Fruit fly (Drosophila melanogaster) whole organism, embryonic: Measurements from ENCODE around the gene Pstk.

Experiments used
- CG12391 ChIP-seq: fragments of 200-800 bp; sonication (Bioruptor generic); optimal IDR thresholded peaks from 3 replicates; lab custom pipeline; 2018; ENCODE audit warnings: missing biosample characterization, mild to moderate bottlenecking, missing genetic modification characterization, moderate library complexity
- CG1529 ChIP-seq: fragments of 200-800 bp; sonication (Bioruptor generic); optimal IDR thresholded peaks from 3 replicates; lab custom pipeline; 2018; ENCODE audit warnings: missing biosample characterization, missing genetic modification characterization
- CG16815 ChIP-seq: fragments of 200-800 bp; sonication (Bioruptor generic); optimal IDR thresholded peaks from 3 replicates; lab custom pipeline; 2017; ENCODE audit warnings: missing biosample characterization, mild to moderate bottlenecking, missing genetic modification characterization
- CG2129 ChIP-seq: fragments of 200-800 bp; sonication (Bioruptor generic); IDR thresholded peaks from 2 replicates; pipeline ENCODE4 v1.3.6; 2022; ENCODE audit warnings: missing biosample characterization, missing genetic modification characterization; ENCODE audit not compliant: partially characterized antibody
- CG2712 ChIP-seq: fragments of 200-800 bp; optimal IDR thresholded peaks from 3 replicates; lab custom pipeline; 2019; ENCODE audit warnings: missing biosample characterization, mild to moderate bottlenecking, missing genetic modification characterization, moderate library complexity
- CG2889 ChIP-seq: fragments of 200-800 bp; sonication (Bioruptor generic); IDR thresholded peaks from 3 replicates; pipeline ENCODE4 v1.3.6; 2022; ENCODE audit warnings: missing biosample characterization, missing genetic modification characterization
- CG31224 ChIP-seq: fragments of 200-800 bp; sonication (Bioruptor generic); IDR thresholded peaks from 2 replicates; pipeline ENCODE4 v1.3.6; 2022; ENCODE audit warnings: missing biosample characterization, missing genetic modification characterization
- CG5953 ChIP-seq: fragments of 200-800 bp; sonication (Bioruptor generic); IDR thresholded peaks from 2 replicates; pipeline ENCODE4 v1.3.6; 2022; ENCODE audit warnings: missing biosample characterization, missing genetic modification characterization
- CG6654 ChIP-seq: fragments of 200-800 bp; sonication (Bioruptor generic); optimal IDR thresholded peaks from 2 replicates; lab custom pipeline; 2017; ENCODE audit warnings: missing biosample characterization, mild to moderate bottlenecking, missing genetic modification characterization
- CG8478 ChIP-seq: fragments of >200 bp; optimal IDR thresholded peaks from 2 replicates; lab custom pipeline; 2018
- CG8944 ChIP-seq: fragments of 200-800 bp; sonication (Bioruptor generic); optimal IDR thresholded peaks from 3 replicates; lab custom pipeline; 2016; ENCODE audit warnings: missing biosample characterization, missing genetic modification characterization
- Dbx ChIP-seq: fragments of 200-800 bp; sonication (Bioruptor generic); IDR thresholded peaks from 3 replicates; pipeline ENCODE4 v1.3.6; 2022; ENCODE audit warnings: missing biosample characterization, missing genetic modification characterization
- Dip3 ChIP-seq: fragments of 200-800 bp; sonication (Bioruptor generic); optimal IDR thresholded peaks from 3 replicates; lab custom pipeline; 2016; ENCODE audit warnings: missing biosample characterization, missing genetic modification characterization
- Dll ChIP-seq: fragments of 200-800 bp; sonication (Bioruptor generic); IDR thresholded peaks from 4 replicates; pipeline ENCODE4 v1.3.6; 2022; ENCODE audit warnings: missing biosample characterization, missing genetic modification characterization; ENCODE audit not compliant: partially characterized antibody
- Dp ChIP-seq: fragments of 200-800 bp; sonication (Bioruptor generic); optimal IDR thresholded peaks from 2 replicates; lab custom pipeline; 2018; ENCODE audit warnings: missing biosample characterization, mild to moderate bottlenecking, missing genetic modification characterization, moderate library complexity
- E2f1 ChIP-seq: fragments of 200-800 bp; sonication (Bioruptor generic); IDR thresholded peaks from 2 replicates; pipeline ENCODE4 v1.3.6; 2022; ENCODE audit warnings: missing biosample characterization, missing genetic modification characterization
- HLHmδ ChIP-seq: fragments of 200-800 bp; sonication (Bioruptor generic); optimal IDR thresholded peaks from 2 replicates; lab custom pipeline; 2018; ENCODE audit warnings: missing biosample characterization, mild to moderate bottlenecking, missing genetic modification characterization, moderate library complexity
- Hey ChIP-seq: fragments of 200-800 bp; sonication (Bioruptor generic); optimal IDR thresholded peaks from 3 replicates; lab custom pipeline; 2018; ENCODE audit warnings: missing biosample characterization, mild to moderate bottlenecking, missing genetic modification characterization
- MESR4 ChIP-seq: fragments of 200-800 bp; sonication (Bioruptor generic); optimal IDR thresholded peaks from 2 replicates; lab custom pipeline; 2018; ENCODE audit warnings: missing biosample characterization, mild to moderate bottlenecking, missing genetic modification characterization, moderate library complexity
- Mrtf ChIP-seq: fragments of 200-800 bp; sonication (Bioruptor generic); IDR thresholded peaks from 3 replicates; pipeline ENCODE4 v1.3.6; 2022; ENCODE audit warnings: missing biosample characterization, missing genetic modification characterization
- Six4 ChIP-seq: fragments of 200-800 bp; sonication (Bioruptor generic); optimal IDR thresholded peaks from 2 replicates; lab custom pipeline; 2016; ENCODE audit warnings: missing biosample characterization, missing genetic modification characterization
- Ssrp ChIP-seq: fragments of 200-800 bp; sonication (Bioruptor generic); optimal IDR thresholded peaks from 2 replicates; lab custom pipeline; 2018; ENCODE audit warnings: missing biosample characterization, mild to moderate bottlenecking, missing genetic modification characterization, moderate library complexity
- Xrp1 ChIP-seq: fragments of 200-800 bp; sonication (Bioruptor generic); IDR thresholded peaks from 2 replicates; pipeline ENCODE4 v1.3.6; 2022; ENCODE audit warnings: missing biosample characterization, missing genetic modification characterization
- YL-1 ChIP-seq: fragments of 200-800 bp; sonication (Bioruptor generic); optimal IDR thresholded peaks from 3 replicates; lab custom pipeline; 2017; ENCODE audit warnings: missing biosample characterization, mild to moderate bottlenecking, missing genetic modification characterization
- abd-A ChIP-seq: fragments of 200-800 bp; sonication (Bioruptor generic); optimal IDR thresholded peaks from 3 replicates; lab custom pipeline; 2019; ENCODE audit warnings: missing biosample characterization, mild to moderate bottlenecking, missing genetic modification characterization, moderate library complexity
- al ChIP-seq: fragments of 200-800 bp; sonication (Bioruptor generic); IDR thresholded peaks from 2 replicates; pipeline ENCODE4 v1.3.6; 2022; ENCODE audit warnings: missing biosample characterization, missing genetic modification characterization
- ato ChIP-seq: fragments of 200-800 bp; sonication (Bioruptor generic); IDR thresholded peaks from 2 replicates; pipeline ENCODE4 v1.3.6; 2022; ENCODE audit warnings: missing biosample characterization, missing genetic modification characterization; ENCODE audit not compliant: partially characterized antibody
- bbx ChIP-seq: fragments of 200-800 bp; sonication (Bioruptor generic); IDR thresholded peaks from 2 replicates; pipeline ENCODE4 v1.3.6; 2022; ENCODE audit warnings: missing biosample characterization, missing genetic modification characterization; ENCODE audit not compliant: partially characterized antibody
- bowl ChIP-seq: fragments of 200-800 bp; sonication (Bioruptor generic); IDR thresholded peaks from 2 replicates; pipeline ENCODE4 v1.3.6; 2022; ENCODE audit warnings: missing biosample characterization, missing genetic modification characterization
- chn ChIP-seq: fragments of 200-800 bp; sonication (Bioruptor generic); optimal IDR thresholded peaks from 2 replicates; lab custom pipeline; 2016; ENCODE audit warnings: missing biosample characterization, missing genetic modification characterization
- crc ChIP-seq: fragments of 200-800 bp; sonication (Bioruptor generic); optimal IDR thresholded peaks from 2 replicates; lab custom pipeline; 2016; ENCODE audit warnings: missing biosample characterization, missing genetic modification characterization
- dan ChIP-seq: fragments of 200-800 bp; sonication (Bioruptor generic); IDR thresholded peaks from 2 replicates; pipeline ENCODE4 v1.3.6; 2022; ENCODE audit warnings: missing biosample characterization, missing genetic modification characterization
- ems ChIP-seq: fragments of 200-800 bp; sonication (Bioruptor generic); optimal IDR thresholded peaks from 3 replicates; lab custom pipeline; 2016; ENCODE audit warnings: missing biosample characterization, missing genetic modification characterization
- gcm2 ChIP-seq: fragments of 200-800 bp; sonication (Bioruptor generic); optimal IDR thresholded peaks from 2 replicates; lab custom pipeline; 2016; ENCODE audit warnings: missing biosample characterization, missing genetic modification characterization
- jing ChIP-seq: fragments of 200-800 bp; sonication (Bioruptor generic); optimal IDR thresholded peaks from 2 replicates; lab custom pipeline; 2018; ENCODE audit warnings: missing biosample characterization, mild to moderate bottlenecking, missing genetic modification characterization
- nerfin-2 ChIP-seq: fragments of 200-800 bp; sonication (Bioruptor generic); IDR thresholded peaks from 2 replicates; pipeline ENCODE4 v1.3.6; 2022; ENCODE audit warnings: missing biosample characterization, missing genetic modification characterization; ENCODE audit not compliant: partially characterized antibody
- pb ChIP-seq: fragments of 200-800 bp; sonication (Bioruptor generic); optimal IDR thresholded peaks from 3 replicates; lab custom pipeline; 2016; ENCODE audit warnings: missing biosample characterization, missing genetic modification characterization
- phol ChIP-seq: fragments of 200-800 bp; sonication (Bioruptor generic); optimal IDR thresholded peaks from 3 replicates; lab custom pipeline; 2018; ENCODE audit warnings: missing biosample characterization, mild to moderate bottlenecking, missing genetic modification characterization, moderate library complexity
- prd ChIP-seq, 3 experiments: fragments of >200 bp in 2 of 3; fragments of 200-800 bp in 1 of 3; sonication (Bioruptor generic) in 1 of 3; optimal IDR thresholded peaks in 2 of 3; IDR thresholded peaks in 1 of 3; 2 replicates in 2 of 3; 3 replicates in 1 of 3; pipeline versions ENCODE4 v1.3.6 to Lab custom; 2017 to 2022; ENCODE audit warnings: missing biosample characterization in 1 of 3, missing genetic modification characterization in 1 of 3
- row ChIP-seq: fragments of 200-800 bp; sonication (Bioruptor generic); IDR thresholded peaks from 3 replicates; pipeline ENCODE4 v1.3.6; 2022; ENCODE audit warnings: missing biosample characterization, missing genetic modification characterization
- sima ChIP-seq: fragments of 200-800 bp; sonication (Bioruptor generic); optimal IDR thresholded peaks from 2 replicates; lab custom pipeline; 2016; ENCODE audit warnings: missing biosample characterization, missing genetic modification characterization
- slou ChIP-seq: fragments of 200-800 bp; sonication (Bioruptor generic); optimal IDR thresholded peaks from 3 replicates; lab custom pipeline; 2016; ENCODE audit warnings: missing biosample characterization, missing genetic modification characterization
- tio ChIP-seq: fragments of 200-800 bp; sonication (Bioruptor generic); optimal IDR thresholded peaks from 2 replicates; lab custom pipeline; 2017; ENCODE audit warnings: missing biosample characterization, missing genetic modification characterization, inconsistent platforms
- tna ChIP-seq: fragments of 200-800 bp; sonication (Bioruptor generic); IDR thresholded peaks from 2 replicates; pipeline ENCODE4 v1.3.6; 2022; ENCODE audit warnings: missing biosample characterization, missing genetic modification characterization; ENCODE audit not compliant: partially characterized antibody
- unpg ChIP-seq: fragments of 200-800 bp; sonication (Bioruptor generic); optimal IDR thresholded peaks from 3 replicates; lab custom pipeline; 2018; ENCODE audit warnings: missing biosample characterization, mild to moderate bottlenecking, missing genetic modification characterization, moderate library complexity
- vnd ChIP-seq: fragments of 200-800 bp; sonication (Bioruptor generic); IDR thresholded peaks from 3 replicates; pipeline ENCODE4 v1.3.6; 2022; ENCODE audit warnings: missing biosample characterization, missing genetic modification characterization; ENCODE audit not compliant: partially characterized antibody
- vvl ChIP-seq: fragments of 200-800 bp; sonication (Bioruptor generic); IDR thresholded peaks from 2 replicates; pipeline ENCODE4 v1.3.6; 2022; ENCODE audit warnings: missing biosample characterization, missing genetic modification characterization
- zf30C ChIP-seq: fragments of 200-800 bp; sonication (Bioruptor generic); optimal IDR thresholded peaks from 3 replicates; lab custom pipeline; 2018; ENCODE audit warnings: missing biosample characterization, mild to moderate bottlenecking, missing genetic modification characterization

Pstk gene

DNA sequence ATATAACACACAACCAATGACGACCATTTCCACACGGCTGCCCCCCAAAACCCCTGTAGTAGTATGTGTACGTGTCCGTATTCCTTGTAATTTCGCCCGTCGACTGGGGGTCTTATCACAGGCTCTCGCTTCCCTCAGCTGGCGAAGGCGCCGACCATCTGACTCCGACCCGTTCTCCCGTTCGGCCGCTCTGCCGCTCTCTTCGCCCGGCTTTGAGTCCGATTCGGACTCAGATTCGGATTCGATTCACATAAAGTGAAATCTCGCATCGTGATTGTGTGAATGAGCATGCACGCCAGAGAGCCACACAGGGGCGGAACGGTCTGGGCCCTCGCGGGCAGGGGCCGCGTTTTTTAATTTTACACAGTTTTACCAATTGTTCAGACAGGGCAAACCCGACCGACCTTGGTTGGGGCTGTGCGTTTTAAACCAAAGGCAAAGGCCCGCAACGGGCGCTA lies 47.4 kb upstream of the Pstk start (continued):
- TF ChIP-seq crc (GFP tag; lab: Kevin White, UChicago) (no peak), Xrp1 (GFP tag; lab: Robert Waterston, UW) (0 out of 2 replicates have a peak, but pooled peaks have one; percentile 27), dan (GFP tag; lab: Robert Waterston, UW) (no peak), CG1529 (GFP tag; lab: Kevin White, UChicago) (no peak), zf30C (GFP tag; lab: Kevin White, UChicago) (no peak), CG5953 (GFP tag; lab: Robert Waterston, UW) (peak; percentile 43; the same call in 1 of the 2 replicates), al (peak; percentile 56), CG2712 (tag; lab: Kevin White, UChicago) (peak; percentile 12), CG8944 (peak; percentile 34), abd-A (tag; lab: Kevin White, UChicago) (no peak), Hey (tag; lab: Kevin White, UChicago) (no peak), chn (GFP tag; lab: Kevin White, UChicago) (no peak), bbx (peak; percentile 62), bowl (GFP tag; lab: Robert Waterston, UW) (no peak; the same call in 1 of the 2 replicates), Dip3 (GFP tag; lab: Kevin White, UChicago) (peak; percentile 21), CG2889 (GFP tag; lab: Robert Waterston, UW) (peak; percentile 63; the same call in 1 of the 3 replicates), E2f1 (GFP tag; lab: Robert Waterston, UW) (peak; percentile 27; the same call in 1 of the 2 replicates), tna (GFP tag; lab: Robert Waterston, UW) (peak; percentile 43; the same call in 1 of the 2 replicates), nerfin-2 (GFP tag; lab: Robert Waterston, UW) (peak; percentile 54; the same call in 1 of the 2 replicates), Dbx (GFP tag; lab: Robert Waterston, UW) (peak; percentile 64), phol (peak; percentile 1), slou (GFP tag; lab: Kevin White, UChicago) (no peak), Ssrp (tag; lab: Kevin White, UChicago) (no peak), CG6654 (no peak), Dll (GFP tag; lab: Robert Waterston, UW) (peak; percentile 35; the same call in 1 of the 4 replicates), pb (GFP tag; lab: Kevin White, UChicago) (no peak), CG16815 (peak; percentile 4), Mrtf (GFP tag; lab: Robert Waterston, UW) (peak; percentile 47; the same call in 2 of the 3 replicates), CG31224 (GFP tag; lab: Robert Waterston, UW) (peak; percentile 42; the same call in 1 of the 2 replicates), CG8478 (no peak)

DNA sequence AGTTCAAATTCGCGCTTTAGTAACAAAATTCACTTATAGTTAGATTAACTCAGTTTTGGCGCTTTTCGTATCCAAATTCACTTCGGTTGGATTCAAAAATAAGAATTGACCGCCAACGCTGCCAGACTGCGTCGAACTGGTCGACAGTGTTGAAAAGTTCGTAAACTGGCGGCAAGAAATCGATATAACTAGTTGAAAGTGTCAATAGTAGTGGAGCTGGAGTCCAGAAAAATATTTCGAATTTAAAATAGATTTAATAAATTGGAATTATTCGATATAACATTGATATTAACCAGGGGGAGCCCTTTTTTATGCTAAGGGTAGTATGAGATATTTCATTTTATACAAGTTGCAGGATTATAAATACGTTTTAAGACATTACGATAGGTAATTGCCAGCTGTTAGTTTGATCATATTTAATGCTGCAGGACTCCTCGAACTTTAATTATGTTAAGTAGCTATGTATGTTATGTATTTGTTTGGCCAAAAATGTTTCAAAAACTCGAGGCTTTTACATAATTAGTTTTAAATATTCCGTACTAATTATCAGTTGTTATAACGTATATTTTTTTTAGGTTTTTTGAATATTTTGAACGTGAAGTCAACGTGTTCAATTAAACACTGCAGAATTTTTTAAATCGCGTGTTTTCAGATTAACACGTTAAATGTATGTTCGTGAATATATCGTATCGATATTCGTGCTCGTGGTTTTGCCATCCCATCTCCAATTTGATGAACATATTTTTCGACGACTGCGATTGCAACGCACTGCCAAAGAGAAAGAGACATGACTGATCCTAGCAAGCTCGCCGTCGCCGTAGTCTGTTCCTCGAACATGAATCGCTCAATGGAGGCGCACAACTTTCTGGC lies 45.8 kb upstream of the Pstk start, which contains the start of the genes CG14223 and Ssu72:
Gene CG14223 (minus strand): TSS at position 113 of the 870 bp plus-strand sequence.
Gene Ssu72 (plus strand): TSS at position 703 of the 870 bp plus-strand sequence.
- peak; percentile 34 for TF ChIP-seq row
- peak; percentile 74 for TF ChIP-seq MESR4 (GFP tag; lab: Kevin White, UChicago)
- no peak for TF ChIP-seq tio (GFP tag; lab: Kevin White, UChicago)
- TF ChIP-seq jing, result no peak
- TF ChIP-seq CG2129 (GFP tag; lab: Robert Waterston, UW), result peak; percentile 71
- peak; percentile 70 for TF ChIP-seq vnd (GFP tag; lab: Robert Waterston, UW)
- peak; percentile 21 for TF ChIP-seq YL-1 (GFP tag; lab: Kevin White, UChicago)
- no peak for TF ChIP-seq Six4
- no peak for TF ChIP-seq gcm2 (GFP tag; lab: Kevin White, UChicago)
- peak; percentile 32; the same call in 1 of the 2 replicates for TF ChIP-seq vvl
- no peak for TF ChIP-seq prd (optimal IDR thresholded peaks at IDR 0.05; lab: Kevin White, UChicago)
- no peak for TF ChIP-seq prd (GFP tag; IDR thresholded peaks at IDR 0.05; lab: Robert Waterston, UW)
- no peak for TF ChIP-seq HLHmδ
- TF ChIP-seq ato (GFP tag; lab: Robert Waterston, UW), result peak; percentile 64
- TF ChIP-seq unpg (GFP tag; lab: Kevin White, UChicago), result no peak
- no peak for TF ChIP-seq al
- TF ChIP-seq ems (GFP tag; lab: Kevin White, UChicago), result no peak
- no peak for TF ChIP-seq sima (GFP tag; lab: Kevin White, UChicago)
- peak; percentile 3 for TF ChIP-seq CG12391 (tag; lab: Kevin White, UChicago)
- peak; percentile 83 for TF ChIP-seq bbx
- peak; percentile 86 for TF ChIP-seq Dp
